Fruit fly (Drosophila melanogaster): ENCODE measurements around the gene CG32532.

The CG32532 gene

dm6 chrX:19497782-19498440 is 49.4 kb downstream of the CG32532 start (continued):
- TF ChIP-seq CG2120 (GFP tag; optimal IDR thresholded peaks at IDR 0.05), result peak; percentile 28
- no peak for TF ChIP-seq pan (optimal IDR thresholded peaks at IDR 0.05)
- TF ChIP-seq pan (GFP tag; optimal IDR thresholded peaks at IDR 0.05 in 1 of 2, IDR thresholded peaks at IDR 0.05 in 1 of 2), result peak in 1 of 2 experiments; percentile 18
- TF ChIP-seq CG18599 (GFP tag; optimal IDR thresholded peaks at IDR 0.05), result peak; percentile 47
- TF ChIP-seq CG14710 (tag; optimal IDR thresholded peaks at IDR 0.05), result no peak
- TF ChIP-seq sd (tag; optimal IDR thresholded peaks at IDR 0.05), result peak; percentile 54
- peak in 1 of 2 experiments; percentile 7 for TF ChIP-seq dpn (GFP tag; optimal IDR thresholded peaks at IDR 0.05)
- TF ChIP-seq Elba2 (GFP tag; optimal IDR thresholded peaks at IDR 0.05), result peak; percentile 36
- TF ChIP-seq Meics (GFP tag; optimal IDR thresholded peaks at IDR 0.05), result peak; percentile 1
- TF ChIP-seq Bgb (GFP tag; IDR thresholded peaks at IDR 0.05; ENCODE audit: partially characterized antibody), result peak; percentile 43; the same call in 1 of the 2 replicates
- TF ChIP-seq CG15479 (GFP tag; optimal IDR thresholded peaks at IDR 0.05), result no peak
- TF ChIP-seq CG42726 (GFP tag; IDR thresholded peaks at IDR 0.05; ENCODE audit: partially characterized antibody), result peak; percentile 29; the same call in 1 of the 2 replicates
- TF ChIP-seq fd64A (GFP tag; optimal IDR thresholded peaks at IDR 0.05), result no peak
- no peak for TF ChIP-seq dmrt99B (tag; optimal IDR thresholded peaks at IDR 0.05)
- peak; percentile 95 for TF ChIP-seq CG13894 (tag; optimal IDR thresholded peaks at IDR 0.05)
- TF ChIP-seq CG13296 (GFP tag; optimal IDR thresholded peaks at IDR 0.05), result peak; percentile 19
- TF ChIP-seq so (GFP tag; IDR thresholded peaks at IDR 0.05), result peak; percentile 80; the same call in 2 of the 3 replicates
- TF ChIP-seq BEAF-32 (GFP tag; optimal IDR thresholded peaks at IDR 0.05), result peak; percentile 1
- no peak for TF ChIP-seq tna (GFP tag; IDR thresholded peaks at IDR 0.05; ENCODE audit: partially characterized antibody)
- peak; percentile 39; the same call in 1 of the 2 replicates for TF ChIP-seq sob (GFP tag; IDR thresholded peaks at IDR 0.05)
- no peak for TF ChIP-seq chif (GFP tag; optimal IDR thresholded peaks at IDR 0.05)
- peak; percentile 67 for TF ChIP-seq nom (GFP tag; optimal IDR thresholded peaks at IDR 0.05)
- TF ChIP-seq CG1792 (GFP tag; optimal IDR thresholded peaks at IDR 0.05), result no peak
- TF ChIP-seq CG2678 (tag; optimal IDR thresholded peaks at IDR 0.05), result peak; percentile 14
- peak; percentile 98 for TF ChIP-seq D19B (GFP tag; optimal IDR thresholded peaks at IDR 0.05)
- TF ChIP-seq row (GFP tag; IDR thresholded peaks at IDR 0.05), result peak; percentile 56; the same call in 2 of the 3 replicates
- peak; percentile 15 for TF ChIP-seq NfI (GFP tag; optimal IDR thresholded peaks at IDR 0.05)
- 0 out of 2 replicates have a peak, but pooled peaks have one; percentile 12 for TF ChIP-seq Rx (GFP tag; IDR thresholded peaks at IDR 0.05)
- no peak for TF ChIP-seq CG2202 (tag; optimal IDR thresholded peaks at IDR 0.05)
- peak; percentile 52; the same call in 1 of the 2 replicates for TF ChIP-seq Atf6 (GFP tag; IDR thresholded peaks at IDR 0.05)
- TF ChIP-seq lab (GFP tag; optimal IDR thresholded peaks at IDR 0.05), result peak; percentile 74
- TF ChIP-seq CG3407 (GFP tag; optimal IDR thresholded peaks at IDR 0.05), result no peak
- TF ChIP-seq CG6765 (GFP tag; optimal IDR thresholded peaks at IDR 0.05), result peak; percentile 16
- no peak for TF ChIP-seq ERR (GFP tag; optimal IDR thresholded peaks at IDR 0.05)
- peak; percentile 98 for TF ChIP-seq CG12769 (tag; optimal IDR thresholded peaks at IDR 0.05)
- TF ChIP-seq Sox100B (GFP tag; optimal IDR thresholded peaks at IDR 0.05), result no peak
- no peak for TF ChIP-seq CG18764 (GFP tag; optimal IDR thresholded peaks at IDR 0.05)
- peak; percentile 64; the same call in 1 of the 3 replicates for TF ChIP-seq Dbx (GFP tag; IDR thresholded peaks at IDR 0.05)
- no peak for TF ChIP-seq CG3726 (GFP tag; IDR thresholded peaks at IDR 0.05)
- no peak for TF ChIP-seq sim (GFP tag; IDR thresholded peaks at IDR 0.05)
- TF ChIP-seq pzg (GFP tag; optimal IDR thresholded peaks at IDR 0.05), result peak; percentile 15
- no peak for TF ChIP-seq Chrac-16 (GFP tag; optimal IDR thresholded peaks at IDR 0.05)
- no peak for TF ChIP-seq CG4328 (GFP tag; optimal IDR thresholded peaks at IDR 0.05)
- TF ChIP-seq CG18619 (GFP tag; optimal IDR thresholded peaks at IDR 0.05), result no peak
- peak; percentile 98 for TF ChIP-seq Deaf1 (tag; optimal IDR thresholded peaks at IDR 0.05)
- no peak for TF ChIP-seq TFAM (GFP tag; optimal IDR thresholded peaks at IDR 0.05)
- peak; percentile 39 for TF ChIP-seq Fer1 (GFP tag; optimal IDR thresholded peaks at IDR 0.05)
- no peak for TF ChIP-seq Max (GFP tag; optimal IDR thresholded peaks at IDR 0.05)

Measured in whole organism, embryonic.